Fruit fly (Drosophila melanogaster) whole organism, embryonic: Measurements from ENCODE around the gene CG5973.

ENCODE experiments used
- Aef1 ChIP-seq: fragments of 200-800 bp; sonication (Bioruptor generic); IDR thresholded peaks from 3 replicates; pipeline ENCODE4 v1.3.6; 2022; ENCODE audit warnings: missing biosample characterization, missing genetic modification characterization
- CG11085 ChIP-seq: fragments of 200-800 bp; sonication (Bioruptor generic); IDR thresholded peaks from 2 replicates; pipeline ENCODE4 v1.3.6; 2022; ENCODE audit warnings: missing biosample characterization, missing genetic modification characterization
- CG11560 ChIP-seq: fragments of 200-800 bp; sonication (Bioruptor generic); IDR thresholded peaks from 3 replicates; pipeline ENCODE4 v1.3.6; 2022; ENCODE audit warnings: missing biosample characterization, missing genetic modification characterization
- CG11696 ChIP-seq: fragments of 200-800 bp; sonication (Bioruptor generic); IDR thresholded peaks from 2 replicates; pipeline ENCODE4 v1.3.6; 2022; ENCODE audit warnings: missing biosample characterization, missing genetic modification characterization
- CG12071 ChIP-seq: fragments of 200-800 bp; sonication (Bioruptor generic); optimal IDR thresholded peaks from 3 replicates; lab custom pipeline; 2018; ENCODE audit warnings: missing biosample characterization, mild to moderate bottlenecking, missing genetic modification characterization
- CG15073 ChIP-seq: fragments of 200-800 bp; sonication (Bioruptor generic); optimal IDR thresholded peaks from 2 replicates; lab custom pipeline; 2016; ENCODE audit warnings: missing biosample characterization, missing genetic modification characterization
- CG1602 ChIP-seq: fragments of 200-800 bp; sonication (Bioruptor generic); optimal IDR thresholded peaks from 3 replicates; lab custom pipeline; 2016; ENCODE audit warnings: missing biosample characterization, missing genetic modification characterization
- CG1603 ChIP-seq: fragments of 200-800 bp; sonication (Bioruptor generic); optimal IDR thresholded peaks from 2 replicates; lab custom pipeline; 2019; ENCODE audit warnings: missing biosample characterization, mild to moderate bottlenecking, missing genetic modification characterization, moderate library complexity
- CG17829 ChIP-seq: fragments of 200-800 bp; optimal IDR thresholded peaks from 2 replicates; lab custom pipeline; 2019; ENCODE audit warnings: missing biosample characterization, mild to moderate bottlenecking, missing genetic modification characterization, moderate library complexity
- CG17912 ChIP-seq: fragments of 200-800 bp; sonication (Bioruptor generic); optimal IDR thresholded peaks from 2 replicates; lab custom pipeline; 2018; ENCODE audit warnings: missing biosample characterization, mild to moderate bottlenecking, missing genetic modification characterization
- CG18262 ChIP-seq: fragments of 200-800 bp; optimal IDR thresholded peaks from 3 replicates; lab custom pipeline; 2019; ENCODE audit warnings: missing biosample characterization, mild to moderate bottlenecking, missing genetic modification characterization, moderate library complexity
- CG18619 ChIP-seq: fragments of 200-800 bp; sonication (Bioruptor generic); optimal IDR thresholded peaks from 3 replicates; lab custom pipeline; 2017; ENCODE audit warnings: missing biosample characterization, mild to moderate bottlenecking, missing genetic modification characterization
- CG2116 ChIP-seq: fragments of 200-800 bp; sonication (Bioruptor generic); optimal IDR thresholded peaks from 3 replicates; lab custom pipeline; 2018; ENCODE audit warnings: missing biosample characterization, mild to moderate bottlenecking, missing genetic modification characterization
- CG2129 ChIP-seq: fragments of 200-800 bp; sonication (Bioruptor generic); IDR thresholded peaks from 2 replicates; pipeline ENCODE4 v1.3.6; 2022; ENCODE audit warnings: missing biosample characterization, missing genetic modification characterization; ENCODE audit not compliant: partially characterized antibody
- CG2712 ChIP-seq: fragments of 200-800 bp; optimal IDR thresholded peaks from 3 replicates; lab custom pipeline; 2019; ENCODE audit warnings: missing biosample characterization, mild to moderate bottlenecking, missing genetic modification characterization, moderate library complexity
- CG3838 ChIP-seq: fragments of 200-800 bp; sonication (Bioruptor generic); optimal IDR thresholded peaks from 3 replicates; lab custom pipeline; 2016; ENCODE audit warnings: missing biosample characterization, missing genetic modification characterization
- CG6175 ChIP-seq: fragments of 200-800 bp; sonication (Bioruptor generic); IDR thresholded peaks from 3 replicates; pipeline ENCODE4 v1.3.6; 2022; ENCODE audit warnings: missing biosample characterization, missing genetic modification characterization
- CG6654 ChIP-seq: fragments of 200-800 bp; sonication (Bioruptor generic); optimal IDR thresholded peaks from 2 replicates; lab custom pipeline; 2017; ENCODE audit warnings: missing biosample characterization, mild to moderate bottlenecking, missing genetic modification characterization
- CG6689 ChIP-seq: fragments of 200-800 bp; sonication (Bioruptor generic); IDR thresholded peaks from 2 replicates; pipeline ENCODE4 v1.3.6; 2022; ENCODE audit warnings: missing biosample characterization, missing genetic modification characterization
- CG6791 ChIP-seq: fragments of 200-800 bp; sonication (Bioruptor generic); IDR thresholded peaks from 3 replicates; pipeline ENCODE4 v1.3.6; 2022; ENCODE audit warnings: missing biosample characterization, missing genetic modification characterization; ENCODE audit not compliant: partially characterized antibody
- CG6854 ChIP-seq: fragments of 200-800 bp; sonication (Bioruptor generic); optimal IDR thresholded peaks from 3 replicates; lab custom pipeline; 2017; ENCODE audit warnings: missing biosample characterization, mild to moderate bottlenecking, missing genetic modification characterization
- CG7556 ChIP-seq: fragments of 200-800 bp; sonication (Bioruptor generic); optimal IDR thresholded peaks from 2 replicates; lab custom pipeline; 2017; ENCODE audit warnings: missing biosample characterization, mild to moderate bottlenecking, missing genetic modification characterization
- CG8478 ChIP-seq: fragments of >200 bp; optimal IDR thresholded peaks from 2 replicates; lab custom pipeline; 2018
- CG9727 ChIP-seq: fragments of 200-800 bp; sonication (Bioruptor generic); optimal IDR thresholded peaks from 3 replicates; lab custom pipeline; 2017; ENCODE audit warnings: missing biosample characterization, mild to moderate bottlenecking, missing genetic modification characterization
- Ets65A ChIP-seq: fragments of 200-800 bp; sonication (Bioruptor generic); peaks from one replicate; lab custom pipeline; 2016; ENCODE audit warnings: missing biosample characterization, missing genetic modification characterization
- Fer2 ChIP-seq: fragments of 200-800 bp; sonication (Bioruptor generic); optimal IDR thresholded peaks from 2 replicates; lab custom pipeline; 2018; ENCODE audit warnings: missing biosample characterization, mild to moderate bottlenecking, missing genetic modification characterization, moderate library complexity
- GATAe ChIP-seq: fragments of 200-800 bp; sonication (Bioruptor generic); conservative IDR thresholded peaks from 2 replicates; pipeline ENCODE4 v1.3.6; 2022; ENCODE audit warnings: missing biosample characterization, missing genetic modification characterization
- MESR4 ChIP-seq: fragments of 200-800 bp; sonication (Bioruptor generic); optimal IDR thresholded peaks from 2 replicates; lab custom pipeline; 2018; ENCODE audit warnings: missing biosample characterization, mild to moderate bottlenecking, missing genetic modification characterization, moderate library complexity
- MTF-1 ChIP-seq: fragments of 200-800 bp; sonication (Bioruptor generic); optimal IDR thresholded peaks from 2 replicates; lab custom pipeline; 2018; ENCODE audit warnings: missing biosample characterization, mild to moderate bottlenecking, missing genetic modification characterization, borderline replicate concordance
- NfI ChIP-seq: fragments of 200-800 bp; sonication (Bioruptor generic); optimal IDR thresholded peaks from 3 replicates; lab custom pipeline; 2018; ENCODE audit warnings: missing biosample characterization, mild to moderate bottlenecking, missing genetic modification characterization, moderate library complexity
- Ptx1 ChIP-seq: fragments of 200-800 bp; sonication (Bioruptor generic); IDR thresholded peaks from 2 replicates; pipeline ENCODE4 v1.3.6; 2022; ENCODE audit warnings: missing biosample characterization, missing genetic modification characterization
- Ravus ChIP-seq: fragments of 200-800 bp; sonication (Bioruptor generic); IDR thresholded peaks from 2 replicates; pipeline ENCODE4 v1.3.6; 2022; ENCODE audit warnings: missing biosample characterization, missing genetic modification characterization
- Sox102F ChIP-seq: fragments of 200-800 bp; sonication (Bioruptor generic); optimal IDR thresholded peaks from 2 replicates; lab custom pipeline; 2018; ENCODE audit warnings: missing biosample characterization, mild to moderate bottlenecking, missing genetic modification characterization, moderate library complexity
- Vsx1 ChIP-seq: fragments of 200-800 bp; sonication (Bioruptor generic); optimal IDR thresholded peaks from 2 replicates; lab custom pipeline; 2017; ENCODE audit warnings: missing biosample characterization, mild to moderate bottlenecking, missing genetic modification characterization, missing genetic modification reagents
- ab ChIP-seq: fragments of 200-800 bp; sonication (Bioruptor generic); optimal IDR thresholded peaks from 2 replicates; lab custom pipeline; 2016; ENCODE audit warnings: missing biosample characterization, missing genetic modification characterization
- bsh ChIP-seq, 2 experiments: fragments of 200-800 bp; sonication (Bioruptor generic); optimal IDR thresholded peaks; 2 replicates each; lab custom pipeline; 2017 to 2018; ENCODE audit warnings: mild to moderate bottlenecking in 2 of 2, missing biosample characterization in 2 of 2, missing genetic modification characterization in 2 of 2, moderate library complexity in 1 of 2
- da ChIP-seq: fragments of 200-800 bp; sonication (Bioruptor generic); optimal IDR thresholded peaks from 2 replicates; lab custom pipeline; 2016; ENCODE audit warnings: missing biosample characterization, missing genetic modification characterization
- dati ChIP-seq: fragments of 200-800 bp; sonication (Bioruptor generic); IDR thresholded peaks from 2 replicates; pipeline ENCODE4 v1.3.6; 2022; ENCODE audit warnings: missing biosample characterization, missing genetic modification characterization
- dpn ChIP-seq, 2 experiments: fragments of 200-800 bp; sonication (Bioruptor generic); optimal IDR thresholded peaks; 3 replicates each; lab custom pipeline; 2016; ENCODE audit warnings: missing biosample characterization in 2 of 2, missing genetic modification characterization in 2 of 2
- fru ChIP-seq: fragments of >200 bp; optimal IDR thresholded peaks from 2 replicates; lab custom pipeline; 2017
- gsb-n ChIP-seq: fragments of 200-800 bp; sonication (Bioruptor generic); optimal IDR thresholded peaks from 3 replicates; lab custom pipeline; 2018; ENCODE audit warnings: missing biosample characterization, mild to moderate bottlenecking, missing genetic modification characterization
- hkb ChIP-seq, 2 experiments: fragments of 200-800 bp in 1 of 2; fragments of >200 bp in 1 of 2; sonication (Bioruptor generic) in 1 of 2; IDR thresholded peaks in 1 of 2; optimal IDR thresholded peaks in 1 of 2; 2 replicates each; pipeline versions ENCODE4 v1.3.6 to Lab custom; 2017 to 2022; ENCODE audit warnings: missing biosample characterization in 1 of 2, missing genetic modification characterization in 1 of 2
- lilli ChIP-seq: fragments of 200-800 bp; sonication (Bioruptor generic); optimal IDR thresholded peaks from 3 replicates; lab custom pipeline; 2016; ENCODE audit warnings: missing biosample characterization, missing genetic modification characterization
- nau ChIP-seq: fragments of 200-800 bp; sonication (Bioruptor generic); optimal IDR thresholded peaks from 3 replicates; lab custom pipeline; 2017; ENCODE audit warnings: missing biosample characterization, mild to moderate bottlenecking, missing genetic modification characterization, missing genetic modification reagents
- otp ChIP-seq: fragments of 200-800 bp; sonication (Bioruptor generic); IDR thresholded peaks from 3 replicates; pipeline ENCODE4, ENCODE4 v1.3.6; 2022; ENCODE audit warnings: missing biosample characterization, missing genetic modification characterization
- p53 ChIP-seq: fragments of 200-800 bp; sonication (Bioruptor generic); optimal IDR thresholded peaks from 2 replicates; lab custom pipeline; 2016; ENCODE audit warnings: missing biosample characterization, missing genetic modification characterization
- pros ChIP-seq: fragments of 200-800 bp; sonication (Bioruptor generic); optimal IDR thresholded peaks from 3 replicates; lab custom pipeline; 2019; ENCODE audit warnings: missing biosample characterization, mild to moderate bottlenecking, missing genetic modification characterization, moderate library complexity
- pum ChIP-seq: fragments of 200-800 bp; sonication (Bioruptor generic); optimal IDR thresholded peaks from 2 replicates; lab custom pipeline; 2016; ENCODE audit warnings: missing biosample characterization, missing genetic modification characterization
- seq ChIP-seq: fragments of 200-800 bp; sonication (Bioruptor generic); IDR thresholded peaks from 2 replicates; pipeline ENCODE4 v1.3.6; 2022; ENCODE audit warnings: missing biosample characterization, missing genetic modification characterization
- ssp ChIP-seq: fragments of 200-800 bp; sonication (Bioruptor generic); IDR thresholded peaks from 2 replicates; pipeline ENCODE4 v1.3.6; 2022; ENCODE audit warnings: missing biosample characterization, missing genetic modification characterization
- tna ChIP-seq: fragments of 200-800 bp; sonication (Bioruptor generic); IDR thresholded peaks from 2 replicates; pipeline ENCODE4 v1.3.6; 2022; ENCODE audit warnings: missing biosample characterization, missing genetic modification characterization; ENCODE audit not compliant: partially characterized antibody

CG5973 gene

DNA sequence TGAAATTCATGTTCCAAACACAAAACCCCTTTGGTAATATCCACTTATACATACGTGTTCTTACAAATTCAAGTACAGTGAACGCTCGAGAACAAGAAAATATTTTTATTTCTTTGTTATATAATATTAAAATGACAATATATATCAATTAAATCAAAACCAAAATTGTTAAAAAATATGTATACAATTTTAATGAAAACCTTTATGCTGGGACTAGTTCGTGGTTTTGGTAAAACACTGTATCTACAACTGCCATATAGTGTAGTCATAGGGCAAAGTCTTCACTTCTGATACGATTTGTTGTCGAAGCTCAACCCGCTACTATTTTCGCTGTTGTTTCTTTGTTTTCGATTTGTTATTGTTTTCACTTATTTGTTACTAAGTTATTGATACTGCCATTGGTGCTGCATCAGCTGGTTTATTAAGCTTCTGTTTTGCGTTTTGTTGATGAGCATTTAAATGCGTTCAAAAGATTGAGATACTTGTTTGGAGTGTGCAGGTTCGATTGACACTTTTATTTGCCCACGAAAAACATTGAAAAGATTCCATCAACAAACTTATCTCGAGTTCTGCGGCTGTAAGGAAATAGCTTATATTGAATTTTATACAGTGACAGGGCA lies 2.4 kb upstream of the CG5973 start (continued):
- no peak for TF ChIP-seq fru (lab: Kevin White, UChicago)
- no peak for TF ChIP-seq ab (GFP tag; lab: Kevin White, UChicago)
- TF ChIP-seq CG12071 (GFP tag; lab: Kevin White, UChicago): no peak
- no peak for TF ChIP-seq CG9727
- TF ChIP-seq CG15073 (GFP tag; lab: Kevin White, UChicago): no peak
- TF ChIP-seq Aef1 (GFP tag; lab: Robert Waterston, UW): no peak; the same call in 2 of the 3 replicates
- no peak for TF ChIP-seq da
- TF ChIP-seq Ets65A (GFP tag; lab: Kevin White, UChicago): no peak
- no peak for TF ChIP-seq MTF-1
- TF ChIP-seq seq: peak; percentile 69
- TF ChIP-seq dpn (GFP tag; optimal IDR thresholded peaks at IDR 0.05; lab: Kevin White, UChicago): peak in 1 of 2 experiments; percentile 48
- TF ChIP-seq pros (GFP tag; lab: Kevin White, UChicago): no peak
- TF ChIP-seq Vsx1: no peak
- no peak for TF ChIP-seq CG1603 (tag; lab: Kevin White, UChicago)
- no peak for TF ChIP-seq Fer2
- peak; percentile 28 for TF ChIP-seq Sox102F (GFP tag; lab: Kevin White, UChicago)
- no peak for TF ChIP-seq CG18619 (GFP tag; lab: Kevin White, UChicago)
- TF ChIP-seq CG11696: no peak
- no peak for TF ChIP-seq CG17829
- TF ChIP-seq CG7556 (GFP tag; lab: Kevin White, UChicago): peak; percentile 44
- no peak for TF ChIP-seq CG2116
- no peak for TF ChIP-seq CG11560 (tag; lab: Robert Waterston, UW)
- TF ChIP-seq dati (GFP tag; lab: Robert Waterston, UW): no peak
- peak; percentile 46; the same call in 1 of the 2 replicates for TF ChIP-seq Ptx1 (GFP tag; lab: Robert Waterston, UW)
- no peak for TF ChIP-seq ssp (GFP tag; lab: Robert Waterston, UW)
- TF ChIP-seq CG6791: no peak
- no peak for TF ChIP-seq nau (GFP tag; lab: Kevin White, UChicago)
- TF ChIP-seq bsh (GFP tag; optimal IDR thresholded peaks at IDR 0.05; lab: Kevin White, UChicago): peak; percentile 26 to 45
- no peak for TF ChIP-seq NfI (GFP tag; lab: Kevin White, UChicago)
- no peak for TF ChIP-seq Ravus
- TF ChIP-seq CG6654 (GFP tag; lab: Kevin White, UChicago): no peak
- TF ChIP-seq otp (GFP tag; lab: Robert Waterston, UW): no peak
- no peak for TF ChIP-seq CG2129
- no peak for TF ChIP-seq pum (GFP tag; lab: Kevin White, UChicago)
- TF ChIP-seq CG18262 (tag; lab: Kevin White, UChicago): no peak
- peak; percentile 37; the same call in 1 of the 2 replicates for TF ChIP-seq CG11085
- no peak for TF ChIP-seq CG3838 (GFP tag; lab: Kevin White, UChicago)
- TF ChIP-seq CG8478 (lab: Kevin White, UChicago): no peak
- no peak for TF ChIP-seq MESR4 (GFP tag; lab: Kevin White, UChicago)
- peak; percentile 41 for TF ChIP-seq CG2712 (tag; lab: Kevin White, UChicago)
- TF ChIP-seq CG6854 (GFP tag; lab: Kevin White, UChicago): peak; percentile 63
- no peak for TF ChIP-seq hkb (optimal IDR thresholded peaks at IDR 0.05; lab: Kevin White, UChicago)
- TF ChIP-seq hkb (GFP tag; IDR thresholded peaks at IDR 0.05; lab: Robert Waterston, UW): peak; percentile 35
- TF ChIP-seq lilli (GFP tag; lab: Kevin White, UChicago): no peak
- TF ChIP-seq tna (GFP tag; lab: Robert Waterston, UW): no peak
- no peak for TF ChIP-seq GATAe
- TF ChIP-seq gsb-n: no peak
- no peak; the same call in 1 of the 2 replicates for TF ChIP-seq CG6689 (GFP tag; lab: Robert Waterston, UW)
- TF ChIP-seq CG1602: no peak
- TF ChIP-seq CG6175: no peak
- no peak for TF ChIP-seq CG17912 (GFP tag; lab: Kevin White, UChicago)
- TF ChIP-seq p53 (GFP tag; lab: Kevin White, UChicago): no peak
